Worm (Caenorhabditis elegans) whole organism, L4/young adult: ENCODE results near the gene sad-1.

Experiments used
- W03F9.2 ChIP-seq: fragments of 150-350 bp; optimal IDR thresholded peaks from 2 replicates; lab custom pipeline; 2014; ENCODE audit warnings: missing biosample characterization, missing genetic modification characterization
- dao-5 ChIP-seq: sonication (generic microtip); optimal IDR thresholded peaks from 2 replicates; lab custom pipeline; 2016; ENCODE audit warnings: missing genotype, missing genetic modification characterization, moderate library complexity, missing compliant biosample characterization
- him-1 ChIP-seq: sonication (generic microtip); optimal IDR thresholded peaks from 2 replicates; lab custom pipeline; 2016; ENCODE audit warnings: missing genotype, missing genetic modification reagents, missing genetic modification characterization, missing compliant biosample characterization

The sad-1 gene

DNA sequence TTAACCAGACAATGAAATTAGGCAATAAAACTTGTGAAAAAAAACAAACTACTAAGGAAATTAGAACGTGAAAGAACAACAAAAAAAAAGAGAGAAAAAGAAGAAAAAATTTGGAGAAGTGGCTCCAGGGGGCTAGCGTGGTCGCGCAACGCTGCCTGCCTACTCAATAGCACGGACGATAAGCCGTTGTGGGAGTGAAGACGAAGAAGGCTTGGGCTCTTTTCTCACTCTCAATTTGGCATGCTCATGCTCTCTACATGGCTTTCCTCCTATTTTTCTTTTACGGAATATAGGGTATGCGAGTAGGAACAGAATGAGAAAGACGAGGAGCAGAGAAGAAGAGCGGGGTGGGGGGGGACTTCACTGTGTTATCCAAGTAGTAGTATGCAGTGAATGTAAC is 1.8 kb upstream of the sad-1 start:
- TF ChIP-seq him-1 (tag; lab: Kevin White, UChicago), result peak; percentile 85
- no peak for TF ChIP-seq W03F9.2 (tag; lab: Kevin White, UChicago)
- TF ChIP-seq dao-5, result no peak

DNA sequence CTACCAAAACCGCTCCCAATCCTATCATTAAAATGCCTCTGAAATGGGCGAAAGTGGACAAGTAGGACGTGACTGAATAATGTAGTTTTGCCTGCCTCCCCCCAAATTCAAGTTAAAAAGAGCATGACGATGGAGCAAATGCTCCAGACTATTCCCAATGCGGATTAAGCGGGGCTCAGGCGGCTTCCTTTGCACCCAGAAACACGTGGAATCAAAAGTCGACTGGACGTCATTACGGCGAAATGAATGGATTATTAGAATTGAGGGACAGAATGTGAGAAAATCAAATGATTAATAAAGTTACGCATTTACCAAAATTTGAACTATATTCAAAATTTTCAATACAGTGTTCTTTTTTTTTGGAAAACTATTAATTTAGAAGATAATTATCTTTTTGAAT is 545 bp downstream of the sad-1 start:
- TF ChIP-seq him-1 (tag; lab: Kevin White, UChicago) (no peak), dao-5 (no peak), W03F9.2 (tag; lab: Kevin White, UChicago) (no peak)

DNA sequence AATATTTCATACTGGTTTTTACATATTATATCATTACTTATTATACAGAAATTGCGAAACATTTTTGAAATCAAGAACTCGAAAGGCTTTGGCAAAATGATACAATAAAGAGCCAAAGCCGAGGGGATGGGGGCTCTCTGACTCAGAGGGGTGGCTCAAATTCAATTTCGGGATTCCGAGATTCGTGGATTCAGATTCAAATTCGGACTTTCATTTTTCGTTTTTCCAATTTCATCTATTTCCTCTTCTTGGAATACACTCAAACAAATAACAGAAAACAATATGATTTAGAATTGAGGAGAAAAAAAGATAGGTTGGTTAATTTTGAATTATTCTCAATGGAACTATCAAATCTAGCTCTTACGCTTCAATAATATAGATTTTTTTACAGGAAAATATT is 1.4 kb downstream of the sad-1 start:
- TF ChIP-seq W03F9.2 (tag; lab: Kevin White, UChicago) (no peak), dao-5 (no peak), him-1 (tag; lab: Kevin White, UChicago) (no peak)

DNA sequence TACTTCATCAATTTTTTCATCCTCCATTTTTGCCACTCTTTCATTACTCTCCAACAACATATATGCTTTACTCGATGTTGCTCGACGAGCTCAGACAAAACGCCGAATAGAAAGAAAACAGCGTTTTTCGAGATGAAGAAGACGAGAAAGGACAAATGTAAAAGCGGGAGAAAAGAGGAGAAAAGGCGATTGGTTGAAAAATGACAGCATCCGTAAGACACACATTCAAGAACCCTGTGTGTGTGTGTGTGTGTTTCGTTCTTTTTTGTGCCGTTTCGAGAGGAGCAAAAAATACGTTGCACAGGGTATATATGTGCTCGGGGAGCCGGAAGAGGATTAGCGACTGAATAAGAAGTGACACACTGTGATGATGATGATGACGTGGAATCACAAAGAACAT is 6.7 kb downstream of the sad-1 start:
- TF ChIP-seq dao-5 (no peak), W03F9.2 (tag; lab: Kevin White, UChicago) (no peak), him-1 (tag; lab: Kevin White, UChicago) (peak; percentile 17)

DNA sequence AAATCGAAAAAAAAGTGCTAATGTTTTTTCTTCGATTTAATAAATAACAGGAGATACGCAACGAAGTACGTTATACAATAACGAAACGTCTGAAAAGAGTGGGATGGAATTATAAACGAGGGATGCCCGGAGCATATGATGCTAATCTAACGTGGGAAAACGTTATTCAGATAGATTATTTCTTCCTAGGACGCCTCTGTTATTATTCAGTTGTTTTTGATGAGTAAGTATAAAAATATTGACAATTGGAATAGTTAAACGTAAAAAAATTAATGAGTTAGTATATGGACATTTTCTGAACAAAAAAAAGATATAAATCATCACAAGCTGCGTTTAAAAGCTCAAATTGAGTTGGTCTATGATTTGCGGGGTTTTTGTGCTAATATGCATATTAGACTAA is 15.7 kb downstream of the sad-1 start, which contains the start of gene srd-51:
srd-51 (minus strand) TSS at position 101 of the 400 bp plus-strand sequence.
- TF ChIP-seq W03F9.2 (tag; lab: Kevin White, UChicago) (no peak), dao-5 (no peak), him-1 (tag; lab: Kevin White, UChicago) (no peak)

DNA sequence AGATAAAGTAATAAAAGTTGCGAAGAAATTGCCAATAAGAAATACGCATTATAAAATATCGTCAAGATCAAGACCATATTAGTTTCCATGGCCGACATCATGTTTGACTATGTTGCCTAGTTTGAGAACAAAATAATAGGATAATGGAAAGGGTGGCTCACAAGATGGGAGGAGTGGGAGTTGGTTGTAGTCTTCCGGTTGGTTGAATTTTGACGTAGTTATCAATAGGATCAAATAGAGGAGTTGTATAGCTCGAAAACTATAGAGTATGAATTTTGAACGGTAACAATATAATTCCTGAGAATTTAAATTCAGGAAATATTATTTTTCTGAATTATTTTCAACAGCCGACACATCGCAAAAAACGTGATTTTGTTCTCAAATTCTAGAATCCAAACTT is 18.8 kb downstream of the sad-1 start, which contains the start of gene srd-50:
srd-50 (minus strand) TSS at position 101 of the 400 bp plus-strand sequence.
- TF ChIP-seq W03F9.2 (tag; lab: Kevin White, UChicago) (no peak), dao-5 (no peak), him-1 (tag; lab: Kevin White, UChicago) (no peak)

DNA sequence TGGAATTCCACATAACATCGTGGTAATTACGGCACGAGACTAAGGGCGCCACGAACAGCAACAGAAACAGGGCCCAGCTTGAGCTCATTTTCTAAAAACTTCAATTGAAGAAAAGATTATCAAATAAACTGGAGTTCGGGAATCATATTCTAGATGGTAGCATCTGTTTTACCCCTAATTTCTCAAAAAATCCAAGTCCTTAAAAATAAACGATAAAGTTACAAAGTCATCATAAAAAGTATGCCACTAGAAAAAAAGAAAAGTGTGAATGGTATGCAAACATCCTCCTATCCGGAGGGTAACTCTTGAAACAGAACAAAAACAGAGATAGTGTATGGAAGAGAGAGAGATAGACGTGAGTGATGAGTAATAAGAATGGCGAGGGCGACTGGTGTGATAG is 23.1 kb downstream of the sad-1 start, which contains the start of gene efn-3:
efn-3 (minus strand) TSS at position 101 of the 400 bp plus-strand sequence.
- TF ChIP-seq W03F9.2 (tag; lab: Kevin White, UChicago), result no peak
- no peak for TF ChIP-seq dao-5
- TF ChIP-seq him-1 (tag; lab: Kevin White, UChicago), result no peak

DNA sequence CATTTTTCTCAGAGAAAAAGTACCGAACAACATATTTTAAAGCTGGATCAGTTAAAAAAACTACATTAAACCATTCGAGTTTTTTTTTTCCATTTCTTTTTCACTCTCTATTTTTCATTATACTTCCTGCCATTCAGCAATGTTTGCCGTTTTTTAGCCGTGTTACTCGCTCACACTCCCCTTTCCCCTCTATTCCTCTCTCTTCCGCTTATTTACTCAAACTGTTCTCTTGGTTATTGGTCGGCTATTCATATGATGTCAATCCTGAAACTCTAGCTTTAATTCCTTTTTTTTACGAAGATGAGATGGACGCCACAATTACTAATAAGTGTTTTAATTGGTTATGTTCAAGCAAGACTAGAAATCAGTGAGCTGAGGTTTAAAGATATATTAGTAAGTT is 28.6 kb downstream of the sad-1 start, which contains the start of gene tre-4:
tre-4 (plus strand) TSS at position 301 of the 400 bp plus-strand sequence.
- no peak for TF ChIP-seq him-1 (tag; lab: Kevin White, UChicago)
- no peak for TF ChIP-seq dao-5
- TF ChIP-seq W03F9.2 (tag; lab: Kevin White, UChicago), result no peak

DNA sequence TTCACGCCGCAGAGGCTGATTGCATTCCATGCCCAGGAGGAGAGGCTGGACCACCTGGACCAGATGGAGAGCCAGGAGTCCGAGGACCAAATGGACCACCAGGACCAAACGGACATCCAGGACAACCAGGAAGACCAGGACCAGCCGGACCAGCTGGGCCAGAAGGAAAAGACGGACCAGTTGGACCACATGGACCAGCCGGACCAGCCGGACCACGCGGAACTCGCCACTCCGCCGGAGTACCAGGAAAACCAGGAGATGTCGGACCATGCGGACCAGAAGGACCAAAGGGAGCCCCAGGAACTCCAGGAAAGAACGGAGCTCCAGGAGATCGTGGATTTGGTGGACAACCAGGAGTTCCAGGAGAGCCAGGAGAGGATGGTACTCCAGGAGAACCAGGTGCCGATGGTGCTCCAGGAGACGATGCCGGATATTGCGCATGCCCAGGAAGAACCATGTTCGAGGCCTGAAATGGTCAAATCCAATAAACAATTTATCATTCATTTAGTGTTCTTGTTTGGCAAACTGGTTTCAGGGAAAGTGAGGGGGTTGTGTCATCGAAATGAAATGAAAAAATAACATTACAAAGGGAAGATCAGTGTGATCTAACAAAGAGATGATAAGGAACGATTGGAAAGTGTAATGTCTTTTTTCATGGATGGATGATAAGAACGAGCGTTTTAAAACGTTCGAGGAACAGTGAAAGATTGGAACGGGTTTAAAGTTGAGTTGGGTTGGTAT is 30.4 kb downstream of the sad-1 start:
- no peak for TF ChIP-seq dao-5
- TF ChIP-seq W03F9.2 (tag; lab: Kevin White, UChicago), result no peak
- TF ChIP-seq him-1 (tag; lab: Kevin White, UChicago), result no peak

DNA sequence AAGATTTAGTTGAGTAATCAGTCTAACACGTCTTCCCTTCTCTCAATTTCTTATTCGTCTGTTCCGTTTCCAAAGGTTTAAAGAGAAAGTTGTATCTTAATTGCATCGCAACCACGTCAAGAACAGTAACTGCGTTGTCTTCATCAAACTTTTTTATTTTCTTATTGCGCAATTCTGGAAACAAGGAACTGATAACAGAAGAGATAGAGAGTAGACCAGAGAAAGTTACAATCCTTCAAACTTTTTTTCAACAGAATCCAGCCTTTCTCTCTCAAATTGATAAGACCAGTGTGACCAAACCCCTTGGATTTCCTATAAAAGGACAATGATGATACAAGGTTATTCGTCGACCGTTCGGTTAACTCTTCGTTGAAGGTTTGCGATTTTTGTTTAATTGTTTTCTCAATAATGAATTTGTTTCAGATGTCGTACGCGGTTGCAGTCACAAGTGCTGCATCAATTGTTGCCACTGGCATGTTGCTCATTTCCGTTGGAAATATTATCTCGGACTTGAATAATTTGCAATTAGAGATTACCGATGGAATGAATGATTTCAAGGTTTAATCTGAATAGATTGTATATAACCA is 31.3 kb downstream of the sad-1 start, which contains the start of gene col-184:
col-184 (plus strand) TSS at position 409 of the 587 bp plus-strand sequence.
- TF ChIP-seq W03F9.2 (tag; lab: Kevin White, UChicago) (no peak), dao-5 (no peak), him-1 (tag; lab: Kevin White, UChicago) (no peak)

DNA sequence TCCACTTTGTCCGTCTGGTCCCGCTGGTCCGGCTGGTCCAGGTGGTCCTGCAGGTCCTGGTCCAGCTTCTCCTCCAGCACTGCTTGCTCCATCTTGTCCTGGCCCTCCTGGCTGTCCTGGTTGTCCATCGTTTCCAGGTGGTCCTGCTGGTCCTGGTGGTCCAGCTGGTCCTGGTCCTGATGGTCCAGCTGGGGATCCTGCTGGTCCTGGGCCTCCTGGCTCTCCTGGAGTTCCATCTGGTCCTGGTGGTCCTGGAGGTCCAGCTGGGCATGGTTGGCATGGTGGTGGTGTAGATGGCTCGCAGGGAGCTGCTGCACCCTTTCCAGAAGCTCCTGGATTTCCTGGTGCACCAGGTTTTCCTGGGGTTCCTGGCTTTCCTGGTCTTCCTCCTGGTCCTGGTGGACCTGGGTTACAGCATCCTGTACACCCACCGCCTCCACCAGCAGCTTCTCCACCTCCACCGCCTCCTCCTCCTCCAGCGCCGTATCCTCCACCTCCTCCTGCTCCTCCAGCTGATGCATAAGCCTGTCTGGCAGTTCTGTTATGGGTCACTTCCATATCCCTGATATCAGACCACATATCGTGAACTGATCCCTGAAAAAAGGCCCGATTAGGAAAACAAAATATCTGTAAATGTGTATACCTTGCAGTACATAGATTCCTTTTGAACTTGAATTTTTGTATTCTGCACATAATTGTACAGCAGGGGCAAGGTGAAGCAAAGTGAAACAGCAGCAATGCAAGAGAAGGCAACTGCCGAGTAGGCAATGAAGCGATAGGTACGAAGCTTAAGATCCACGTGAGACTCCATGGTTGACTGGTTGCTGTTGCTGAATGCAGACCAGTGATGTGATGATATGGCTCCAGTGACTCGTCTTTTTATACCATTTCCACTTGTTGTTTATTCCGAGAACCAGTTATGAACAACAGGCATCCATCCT is 33.3 kb downstream of the sad-1 start, which contains the start of gene col-183:
col-183 (minus strand) TSS at position 839 of the 941 bp plus-strand sequence.
- no peak for TF ChIP-seq him-1 (tag; lab: Kevin White, UChicago)
- TF ChIP-seq W03F9.2 (tag; lab: Kevin White, UChicago), result no peak
- no peak for TF ChIP-seq dao-5

DNA sequence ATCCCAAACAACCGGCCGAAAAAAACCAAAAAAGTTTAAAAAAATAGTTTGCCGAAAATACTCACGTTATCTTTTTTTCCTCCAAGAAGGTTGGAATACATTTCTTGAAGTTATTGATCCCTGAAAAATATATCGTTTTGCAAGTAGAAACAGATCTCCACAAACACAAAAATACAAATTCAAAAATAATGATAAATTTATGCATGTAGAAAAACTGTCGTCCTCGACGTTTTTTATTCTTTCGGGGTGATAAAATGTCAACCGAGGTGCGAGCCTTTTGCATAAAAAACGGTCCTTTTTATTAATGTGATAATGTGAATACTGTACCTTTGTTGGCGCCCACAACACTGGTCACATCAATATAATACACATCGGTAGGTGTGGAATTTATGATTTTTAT is 36.7 kb downstream of the sad-1 start, which contains the start of gene F02D10.2:
F02D10.2 (minus strand) TSS at position 101 of the 400 bp plus-strand sequence.
- TF ChIP-seq dao-5, result no peak
- TF ChIP-seq him-1 (tag; lab: Kevin White, UChicago), result no peak
- no peak for TF ChIP-seq W03F9.2 (tag; lab: Kevin White, UChicago)

DNA sequence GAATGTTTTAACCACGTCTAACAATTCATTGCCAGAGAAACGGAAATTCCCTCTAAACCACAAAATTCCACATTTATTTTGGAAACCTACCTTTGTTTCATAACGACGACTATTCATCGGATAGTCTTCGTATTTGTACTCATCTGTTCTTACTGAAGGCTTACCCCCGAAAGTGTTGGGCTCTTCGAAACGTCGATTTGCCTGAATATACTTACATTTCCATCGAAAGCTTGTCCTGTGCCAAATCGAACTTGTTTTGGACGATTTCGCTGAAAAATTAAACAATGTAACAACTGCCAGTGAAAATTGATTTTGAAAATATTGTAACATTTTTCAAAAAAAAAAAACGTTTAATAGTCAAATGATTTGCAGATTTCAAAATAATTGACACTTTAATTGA is 37.9 kb downstream of the sad-1 start, which contains the start of gene F02D10.3:
F02D10.3 (minus strand) TSS at position 101 of the 400 bp plus-strand sequence.
- TF ChIP-seq W03F9.2 (tag; lab: Kevin White, UChicago), result no peak
- TF ChIP-seq him-1 (tag; lab: Kevin White, UChicago), result no peak
- no peak for TF ChIP-seq dao-5
